Worm (Caenorhabditis elegans): Measurements from ENCODE around the gene cdh-12.

Gene cdh-12

DNA sequence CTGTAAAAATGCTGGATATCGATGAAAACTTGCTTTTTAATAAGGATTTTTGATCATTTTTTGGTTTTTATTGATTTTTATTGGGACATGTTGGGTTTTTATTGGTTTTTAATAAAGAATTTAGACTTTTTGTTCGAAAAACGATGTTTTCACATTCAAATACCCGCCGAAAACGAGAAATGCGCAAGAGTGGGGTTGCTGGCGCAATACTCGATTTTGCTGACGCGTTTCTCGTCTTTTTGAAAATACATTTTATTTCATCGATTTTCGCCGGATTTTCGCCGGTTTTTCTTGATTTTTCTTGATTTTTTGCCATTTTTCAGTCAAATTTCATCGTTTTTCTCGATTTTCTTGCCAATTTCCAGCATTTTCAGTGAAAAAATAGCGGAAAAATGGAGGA is 9.0 kb upstream of the cdh-12 start, which contains the start of gene smr-1:
smr-1 (plus strand) TSS at position 375 of the 400 bp plus-strand sequence.
- TF ChIP-seq arid-1 (GFP tag; conservative IDR thresholded peaks at IDR 0.05) (peak; percentile 76), attf-4 (tag; optimal IDR thresholded peaks at IDR 0.05) (no peak), ceh-62 (tag; optimal IDR thresholded peaks at IDR 0.05) (no peak), jun-1 (tag; optimal IDR thresholded peaks at IDR 0.05) (no peak), ama-1 (optimal IDR thresholded peaks at IDR 0.05) (peak; percentile 58), nhr-41 (GFP tag; IDR thresholded peaks at IDR 0.05) (no peak), Y105C5A.15 (GFP tag; IDR thresholded peaks at IDR 0.05) (no peak), zip-11 (GFP tag; IDR thresholded peaks at IDR 0.05) (no peak), mxl-2 (GFP tag; conservative IDR thresholded peaks at IDR 0.05) (no peak), nhr-237 (tag; optimal IDR thresholded peaks at IDR 0.05) (no peak), dpl-1 (GFP tag; optimal IDR thresholded peaks at IDR 0.05) (peak; percentile 97), mdt-29 (GFP tag; IDR thresholded peaks at IDR 0.05) (no peak), spr-1 (tag; optimal IDR thresholded peaks at IDR 0.05) (peak; percentile 70), daf-16 (GFP tag; optimal IDR thresholded peaks at IDR 0.05) (peak in 1 of 2 experiments; percentile 34), daf-16 (tag; optimal IDR thresholded peaks at IDR 0.05) (no peak), ztf-7 (tag; optimal IDR thresholded peaks at IDR 0.05) (peak; percentile 45), T26A8.4 (GFP tag; IDR thresholded peaks at IDR 0.05) (peak; percentile 90), nhr-111 (GFP tag; optimal IDR thresholded peaks at IDR 0.05) (no peak), aha-1 (tag) (no peak), egl-27 (tag; optimal IDR thresholded peaks at IDR 0.05) (no peak), tag-97 (GFP tag; IDR thresholded peaks at IDR 0.05) (no peak), dve-1 (tag; optimal IDR thresholded peaks at IDR 0.05; ENCODE audit: insufficient read depth) (peak; percentile 71), lin-13 (GFP tag; optimal IDR thresholded peaks at IDR 0.05) (peak; percentile 90), nhr-11 (tag; optimal IDR thresholded peaks at IDR 0.05) (peak; percentile 51), lir-3 (tag; optimal IDR thresholded peaks at IDR 0.05) (no peak), nhr-25 (tag; optimal IDR thresholded peaks at IDR 0.05; ENCODE audit: borderline replicate concordance, insufficient read depth) (no peak), zfp-3 (GFP tag; conservative IDR thresholded peaks at IDR 0.05) (peak; percentile 81), hmg-1.1 (GFP tag; IDR thresholded peaks at IDR 0.05) (peak; percentile 73), F26F4.8 (GFP tag; conservative IDR thresholded peaks at IDR 0.05) (no peak), vab-7 (GFP tag; IDR thresholded peaks at IDR 0.05) (peak; percentile 30; the same call in 1 of the 2 replicates), gei-8 (GFP tag; optimal IDR thresholded peaks at IDR 0.05) (no peak), zfp-2 (tag; optimal IDR thresholded peaks at IDR 0.05) (no peak), nhr-10 (tag; optimal IDR thresholded peaks at IDR 0.05) (no peak), dmd-8 (GFP tag; IDR thresholded peaks at IDR 0.05) (no peak), fkh-10 (GFP tag; optimal IDR thresholded peaks at IDR 0.05) (peak; percentile 35), duxl-1 (tag; optimal IDR thresholded peaks at IDR 0.05; ENCODE audit: poor library complexity) (no peak), daf-12 (tag; optimal IDR thresholded peaks at IDR 0.05) (no peak), mxl-3 (GFP tag; optimal IDR thresholded peaks at IDR 0.05) (no peak), F44E2.7 (GFP tag; IDR thresholded peaks at IDR 0.05) (no peak), fos-1 (tag; optimal IDR thresholded peaks at IDR 0.05) (no peak), snpc-4 (tag; optimal IDR thresholded peaks at IDR 0.05) (no peak), tra-1 (GFP tag; IDR thresholded peaks at IDR 0.05) (no peak), ztf-11 (tag; optimal IDR thresholded peaks at IDR 0.05) (no peak), ceh-28 (tag; optimal IDR thresholded peaks at IDR 0.05) (no peak), sdz-12 (GFP tag; optimal IDR thresholded peaks at IDR 0.05) (no peak), spr-3 (GFP tag; optimal IDR thresholded peaks at IDR 0.05) (peak; percentile 72), zip-2 (tag; optimal IDR thresholded peaks at IDR 0.05) (peak; percentile 29), lsy-2 (tag; optimal IDR thresholded peaks at IDR 0.05) (peak; percentile 62 to 90), dmd-9 (GFP tag; IDR thresholded peaks at IDR 0.05) (no peak), ceh-82 (tag; optimal IDR thresholded peaks at IDR 0.05) (no peak), pqm-1 (tag; optimal IDR thresholded peaks at IDR 0.05) (no peak), ces-1 (GFP tag; optimal IDR thresholded peaks at IDR 0.05) (no peak), php-3 (GFP tag; IDR thresholded peaks at IDR 0.05) (peak; percentile 66), ZK337.2 (GFP tag; IDR thresholded peaks at IDR 0.05) (no peak)

Data from whole organism, L4 larva.